Fruit fly (Drosophila melanogaster) Kc167 (cell line): ENCODE measurements around the gene Polr2F.

Experiments
- Myc ChIP-seq: fragments of >200 bp; optimal IDR thresholded peaks from 2 replicates; lab custom pipeline; 2017; ENCODE audit warnings: missing external identifiers
- Sin3A ChIP-seq: fragments of >200 bp; optimal IDR thresholded peaks from 2 replicates; lab custom pipeline; 2018; ENCODE audit warnings: missing external identifiers
- h ChIP-seq: fragments of >200 bp; optimal IDR thresholded peaks from 3 replicates; lab custom pipeline; 2018; ENCODE audit warnings: missing external identifiers
- insv ChIP-seq: fragments of >200 bp; optimal IDR thresholded peaks from 3 replicates; lab custom pipeline; 2018; ENCODE audit warnings: missing external identifiers
- psq ChIP-seq: fragments of >200 bp; optimal IDR thresholded peaks from 2 replicates; lab custom pipeline; 2017; ENCODE audit warnings: missing external identifiers

DNA sequence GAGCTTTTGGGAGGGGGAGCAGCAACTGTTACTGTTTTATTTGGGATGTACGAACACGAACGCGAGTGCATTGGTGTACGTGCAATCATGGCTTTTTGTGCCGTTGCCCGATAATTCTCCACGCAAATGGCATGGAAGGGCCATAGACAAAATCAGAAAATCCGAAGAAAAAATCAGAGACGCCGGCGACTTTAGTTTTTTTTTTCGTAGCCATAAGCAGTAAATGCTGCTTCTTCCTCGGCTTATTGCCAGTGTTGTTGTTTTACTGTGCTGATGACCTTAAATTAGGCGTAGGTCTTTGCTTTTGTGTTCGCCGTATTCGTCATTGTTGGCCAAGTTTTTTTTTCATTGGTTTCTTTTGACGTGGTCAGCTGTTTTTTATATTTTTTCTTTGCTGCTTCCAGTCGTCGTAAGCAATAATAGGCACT, 49.4 kb upstream of the Polr2F start:
- TF ChIP-seq Sin3A (no peak), Myc (lab: Kevin White, UChicago) (no peak), psq (lab: Kevin White, UChicago) (no peak), h (lab: Kevin White, UChicago) (no peak), insv (lab: Kevin White, UChicago) (no peak)
